Worm (Caenorhabditis elegans) whole organism, late embryonic: ENCODE measurements around the gene C07D8.5.

ENCODE experiments used
- Y22D7AL.16 ChIP-seq: sonication (generic microtip); optimal IDR thresholded peaks from 2 replicates; lab custom pipeline; 2016; ENCODE audit warnings: missing genetic modification characterization, missing compliant biosample characterization
- ahr-1 ChIP-seq: sonication (generic microtip); optimal IDR thresholded peaks from 2 replicates; lab custom pipeline; 2016; ENCODE audit warnings: missing genetic modification characterization, missing compliant biosample characterization
- ceh-18 ChIP-seq: sonication (generic microtip); optimal IDR thresholded peaks from 2 replicates; lab custom pipeline; 2016; ENCODE audit warnings: missing genetic modification characterization, missing compliant biosample characterization
- ceh-2 ChIP-seq: sonication (generic microtip); optimal IDR thresholded peaks from 2 replicates; lab custom pipeline; 2016; ENCODE audit warnings: missing genotype, missing genetic modification characterization, missing compliant biosample characterization
- ceh-22 ChIP-seq: sonication (generic microtip); optimal IDR thresholded peaks from 2 replicates; lab custom pipeline; 2017; ENCODE audit warnings: missing biosample characterization, missing genetic modification characterization
- ceh-24 ChIP-seq: sonication (generic microtip); optimal IDR thresholded peaks from 2 replicates; lab custom pipeline; 2016; ENCODE audit warnings: mild to moderate bottlenecking, missing genetic modification characterization, missing compliant biosample characterization
- ceh-31 ChIP-seq: sonication (generic microtip); optimal IDR thresholded peaks from 2 replicates; lab custom pipeline; 2016; ENCODE audit warnings: missing genetic modification characterization, missing compliant biosample characterization
- ceh-34 ChIP-seq: sonication (generic microtip); optimal IDR thresholded peaks from 2 replicates; lab custom pipeline; 2016; ENCODE audit warnings: mild to moderate bottlenecking, missing genetic modification characterization, missing compliant biosample characterization
- ceh-6 ChIP-seq: fragments of 200-800 bp; sonication (Bioruptor generic); optimal IDR thresholded peaks from 2 replicates; lab custom pipeline; 2018; ENCODE audit warnings: mild to moderate bottlenecking, missing genetic modification characterization, missing compliant biosample characterization
- ceh-9 ChIP-seq: sonication (generic microtip); optimal IDR thresholded peaks from 2 replicates; lab custom pipeline; 2016; ENCODE audit warnings: mild to moderate bottlenecking, missing genetic modification characterization, inconsistent platforms, missing compliant biosample characterization
- che-1 ChIP-seq: sonication (generic microtip); optimal IDR thresholded peaks from 2 replicates; lab custom pipeline; 2016; ENCODE audit warnings: mild to moderate bottlenecking, missing genetic modification characterization, missing compliant biosample characterization
- dve-1 ChIP-seq: sonication (generic microtip); optimal IDR thresholded peaks from 2 replicates; lab custom pipeline; 2017; ENCODE audit warnings: antibody characterized with exemption, mild to moderate bottlenecking, missing genetic modification characterization, missing compliant biosample characterization
- elt-2 ChIP-seq: sonication (generic microtip); optimal IDR thresholded peaks from 2 replicates; lab custom pipeline; 2016; ENCODE audit warnings: missing genetic modification reagents, missing genetic modification characterization, missing compliant biosample characterization
- ets-4 ChIP-seq: sonication (generic microtip); optimal IDR thresholded peaks from 2 replicates; lab custom pipeline; 2016; ENCODE audit warnings: missing genetic modification characterization, missing compliant biosample characterization
- eyg-1 ChIP-seq: sonication (generic microtip); optimal IDR thresholded peaks from 2 replicates; lab custom pipeline; 2016; ENCODE audit warnings: missing genotype, missing genetic modification characterization, missing compliant biosample characterization
- fax-1 ChIP-seq: sonication (generic microtip); optimal IDR thresholded peaks from 2 replicates; lab custom pipeline; 2016; ENCODE audit warnings: missing genotype, missing genetic modification characterization, missing compliant biosample characterization
- fkh-6 ChIP-seq: sonication (generic microtip); optimal IDR thresholded peaks from 2 replicates; lab custom pipeline; 2016; ENCODE audit warnings: missing genetic modification characterization, missing compliant biosample characterization
- gmeb-2 ChIP-seq: sonication (generic microtip); optimal IDR thresholded peaks from 2 replicates; lab custom pipeline; 2016; ENCODE audit warnings: missing genetic modification characterization, inconsistent platforms, missing compliant biosample characterization
- hlh-15 ChIP-seq: sonication (generic microtip); optimal IDR thresholded peaks from 2 replicates; lab custom pipeline; 2016; ENCODE audit warnings: missing genetic modification characterization, missing compliant biosample characterization
- hlh-6 ChIP-seq: sonication (generic microtip); optimal IDR thresholded peaks from 2 replicates; lab custom pipeline; 2016; ENCODE audit warnings: missing genotype, missing genetic modification characterization, missing compliant biosample characterization
- lin-11 ChIP-seq: fragments of 200-800 bp; sonication (Bioruptor generic); optimal IDR thresholded peaks from 2 replicates; lab custom pipeline; 2018; ENCODE audit warnings: mild to moderate bottlenecking, missing genetic modification characterization, missing compliant biosample characterization
- madf-2 ChIP-seq: sonication (generic microtip); optimal IDR thresholded peaks from 2 replicates; lab custom pipeline; 2017; ENCODE audit warnings: missing genetic modification characterization, missing compliant biosample characterization
- mec-3 ChIP-seq: sonication (generic microtip); optimal IDR thresholded peaks from 2 replicates; lab custom pipeline; 2016; ENCODE audit warnings: borderline replicate concordance, missing genetic modification characterization, missing compliant biosample characterization
- nfya-1 ChIP-seq: sonication (generic microtip); optimal IDR thresholded peaks from 2 replicates; lab custom pipeline; 2017; ENCODE audit warnings: missing genetic modification characterization, mild to moderate bottlenecking, missing compliant biosample characterization, antibody characterized with exemption, moderate library complexity
- nhr-11 ChIP-seq: fragments of 150-350 bp; optimal IDR thresholded peaks from 2 replicates; lab custom pipeline; 2014; ENCODE audit warnings: missing biosample characterization, missing genetic modification characterization
- nhr-232 ChIP-seq: sonication (generic microtip); optimal IDR thresholded peaks from 2 replicates; lab custom pipeline; 2016; ENCODE audit warnings: missing genetic modification characterization, missing compliant biosample characterization
- npax-4 ChIP-seq: sonication (generic microtip); optimal IDR thresholded peaks from 2 replicates; lab custom pipeline; 2016; ENCODE audit warnings: missing genetic modification characterization, missing compliant biosample characterization
- pax-1 ChIP-seq: fragments of 150-350 bp; optimal IDR thresholded peaks from 2 replicates; lab custom pipeline; 2014; ENCODE audit warnings: missing biosample characterization, missing genetic modification characterization
- pqm-1 ChIP-seq: sonication (generic microtip); optimal IDR thresholded peaks from 2 replicates; lab custom pipeline; 2016; ENCODE audit warnings: missing genetic modification characterization, missing compliant biosample characterization
- sox-4 ChIP-seq: sonication (generic microtip); optimal IDR thresholded peaks from 2 replicates; lab custom pipeline; 2017; ENCODE audit warnings: mild to moderate bottlenecking, missing genetic modification characterization, inconsistent platforms, missing compliant biosample characterization
- tbx-2 ChIP-seq: sonication (generic microtip); optimal IDR thresholded peaks from 2 replicates; lab custom pipeline; 2016; ENCODE audit warnings: missing genetic modification characterization, missing compliant biosample characterization
- tbx-7 ChIP-seq: sonication (generic microtip); optimal IDR thresholded peaks from 2 replicates; lab custom pipeline; 2016; ENCODE audit warnings: missing genotype, missing genetic modification characterization, missing compliant biosample characterization
- unc-42 ChIP-seq: sonication (generic microtip); optimal IDR thresholded peaks from 2 replicates; lab custom pipeline; 2016; ENCODE audit warnings: missing genotype, missing genetic modification characterization, missing compliant biosample characterization
- unc-55 ChIP-seq: sonication (generic microtip); optimal IDR thresholded peaks from 2 replicates; lab custom pipeline; 2017; ENCODE audit warnings: missing biosample characterization, missing genetic modification reagents, missing genetic modification characterization
- ztf-16 ChIP-seq: sonication (generic microtip); optimal IDR thresholded peaks from 2 replicates; lab custom pipeline; 2017; ENCODE audit warnings: missing genetic modification characterization, missing compliant biosample characterization

Gene C07D8.5

DNA sequence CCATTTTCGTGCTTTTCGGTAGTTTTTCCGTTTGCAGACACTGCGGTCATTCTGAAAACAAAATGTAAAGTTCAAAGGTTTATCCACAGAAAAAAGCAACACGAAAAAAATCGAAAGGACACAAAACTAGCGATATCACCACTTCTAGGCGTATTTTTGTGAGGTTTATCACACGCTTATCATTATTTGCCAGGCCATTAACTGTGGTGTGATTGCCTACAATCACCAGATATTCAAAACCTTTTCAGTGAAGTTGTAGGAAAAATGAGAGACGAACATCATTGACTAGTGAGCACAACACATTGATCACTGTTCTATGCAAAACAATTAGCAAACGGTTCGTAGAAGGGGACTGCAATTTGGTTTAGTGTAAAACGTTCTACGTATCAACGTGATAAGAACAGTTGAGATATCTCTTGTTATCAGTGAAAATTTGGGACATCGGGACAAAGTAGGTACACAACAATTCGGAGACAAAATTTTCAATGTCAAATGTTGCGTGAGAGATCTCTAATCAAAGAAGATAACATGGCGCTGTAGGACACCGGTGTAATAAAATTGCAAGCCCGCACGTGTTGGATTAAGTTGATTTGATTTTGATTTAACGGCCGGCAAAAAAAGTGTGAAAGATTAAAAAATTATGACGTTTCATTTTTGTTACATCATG, 38.2 kb upstream of the C07D8.5 start, which contains the start of gene sur-5:
Gene sur-5, minus strand, starts transcription at position 51 of the 667 bp plus-strand sequence.
- TF ChIP-seq hlh-6 = no peak
- no peak for TF ChIP-seq ceh-31 (tag; lab: Kevin White, UChicago)
- no peak for TF ChIP-seq eyg-1 (tag; lab: Kevin White, UChicago)
- TF ChIP-seq nhr-232 (tag; lab: Kevin White, UChicago) = no peak
- TF ChIP-seq fkh-6 (tag; lab: Kevin White, UChicago) = no peak
- peak; percentile 87 for TF ChIP-seq elt-2

DNA sequence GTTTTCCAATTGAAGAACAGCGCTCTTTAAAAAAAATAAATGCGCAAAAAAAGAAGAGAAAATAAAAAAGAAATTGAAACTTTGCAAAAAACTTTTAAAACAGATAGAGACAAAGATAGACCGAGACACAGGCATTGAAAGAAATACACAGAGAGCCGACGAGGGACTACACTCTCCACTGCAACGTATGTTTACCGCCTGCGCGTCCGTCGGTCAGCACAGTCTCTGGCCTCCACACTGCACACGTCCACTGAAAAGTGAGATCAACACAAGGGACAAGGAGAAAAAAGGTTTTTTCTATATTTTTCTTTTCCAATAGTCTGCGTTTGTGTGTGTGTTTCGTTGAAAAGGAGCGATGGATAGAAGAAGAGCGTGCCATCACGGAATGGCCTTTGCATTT, 37.4 kb upstream of the C07D8.5 start:
- TF ChIP-seq ceh-9 (tag; lab: Kevin White, UChicago) (no peak), dve-1 (peak; percentile 16), pqm-1 (tag; lab: Kevin White, UChicago) (no peak), ets-4 (tag; lab: Kevin White, UChicago) (no peak), nfya-1 (tag; lab: Kevin White, UChicago) (peak; percentile 63), ceh-18 (tag; lab: Kevin White, UChicago) (peak; percentile 32)

DNA sequence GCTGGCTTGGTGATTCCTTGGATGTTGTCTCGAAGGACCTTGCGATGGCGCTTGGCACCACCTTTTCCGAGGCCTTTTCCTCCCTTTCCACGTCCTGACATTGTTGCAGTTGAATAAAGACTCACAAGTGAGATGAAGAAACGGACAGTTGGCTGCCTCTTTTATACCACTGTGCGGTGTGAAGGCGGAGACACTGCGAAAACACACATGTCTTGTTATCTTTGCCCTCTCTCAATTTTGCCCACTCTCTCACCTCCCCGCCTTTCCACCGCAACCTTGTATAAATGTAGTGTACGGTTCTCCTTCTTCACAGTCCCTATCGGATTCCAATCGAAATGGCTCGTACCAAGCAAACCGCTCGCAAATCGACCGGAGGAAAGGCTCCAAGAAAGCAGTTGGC, 34.1 kb upstream of the C07D8.5 start, which contains the start of the genes his-38 and his-40:
Gene his-38, minus strand, starts transcription at position 101 of the 400 bp plus-strand sequence.
Gene his-40, plus strand, starts transcription at position 336 of the 400 bp plus-strand sequence.
- TF ChIP-seq sox-4 (tag; lab: Kevin White, UChicago) (no peak), ceh-6 (GFP tag; lab: Kevin White, UChicago) (no peak), unc-42 (tag; lab: Kevin White, UChicago) (no peak), ceh-34 (tag; lab: Kevin White, UChicago) (no peak), lin-11 (tag; lab: Kevin White, UChicago) (no peak), ceh-2 (no peak), nhr-232 (tag; lab: Kevin White, UChicago) (no peak), elt-2 (no peak), tbx-2 (no peak), mec-3 (no peak), ceh-24 (tag; lab: Kevin White, UChicago) (no peak), gmeb-2 (tag; lab: Kevin White, UChicago) (no peak), fax-1 (tag; lab: Kevin White, UChicago) (no peak), ztf-16 (tag; lab: Kevin White, UChicago) (no peak), hlh-15 (tag; lab: Kevin White, UChicago) (no peak), che-1 (tag; lab: Kevin White, UChicago) (no peak), npax-4 (tag; lab: Kevin White, UChicago) (no peak), ets-4 (tag; lab: Kevin White, UChicago) (no peak)

DNA sequence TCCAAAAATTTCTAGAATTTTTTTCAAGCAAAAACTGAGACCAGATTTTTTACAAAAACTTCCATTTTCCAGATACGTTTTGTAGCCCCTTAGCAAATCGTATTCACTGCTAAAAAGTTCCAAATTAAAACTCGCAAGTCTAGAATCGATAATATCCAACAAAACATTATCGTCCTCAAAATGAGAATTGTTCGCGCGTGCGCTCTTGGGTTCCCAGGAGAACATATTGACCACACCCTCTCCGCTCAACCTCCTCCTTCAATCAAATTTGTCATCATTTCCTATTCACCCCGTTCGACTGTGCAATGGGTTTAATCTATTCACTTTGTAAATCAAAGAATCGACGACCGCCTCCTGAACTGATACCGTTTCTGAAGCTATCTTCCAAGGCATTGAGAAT, 32.0 kb upstream of the C07D8.5 start:
- TF ChIP-seq ceh-22 (tag; lab: Kevin White, UChicago) (no peak), tbx-7 (tag; lab: Kevin White, UChicago) (no peak), eyg-1 (tag; lab: Kevin White, UChicago) (no peak), unc-55 (GFP tag; lab: Kevin White, UChicago) (no peak), nfya-1 (tag; lab: Kevin White, UChicago) (no peak), madf-2 (no peak), npax-4 (tag; lab: Kevin White, UChicago) (no peak), pax-1 (tag; lab: Kevin White, UChicago) (no peak), Y22D7AL.16 (tag; lab: Kevin White, UChicago) (no peak), unc-42 (tag; lab: Kevin White, UChicago) (no peak), hlh-6 (no peak), ahr-1 (tag; lab: Kevin White, UChicago) (no peak), ceh-6 (GFP tag; lab: Kevin White, UChicago) (no peak), nhr-11 (tag; lab: Kevin White, UChicago) (no peak)
